Fruit fly (Drosophila melanogaster) whole organism, prepupa: ENCODE results near the gene CG6753.

ENCODE experiments used
- CG10631 ChIP-seq: fragments of 200-800 bp; sonication (Bioruptor generic); optimal IDR thresholded peaks from 2 replicates; lab custom pipeline; 2016; ENCODE audit warnings: missing biosample characterization, missing genetic modification characterization
- CG11762 ChIP-seq: fragments of 200-800 bp; sonication (Bioruptor generic); optimal IDR thresholded peaks from 3 replicates; lab custom pipeline; 2016; ENCODE audit warnings: missing biosample characterization, missing genetic modification characterization; ENCODE audit not compliant: insufficient read depth
- CG11902 ChIP-seq: fragments of 200-800 bp; sonication (Bioruptor generic); optimal IDR thresholded peaks from 3 replicates; lab custom pipeline; 2016; ENCODE audit warnings: missing biosample characterization, missing genetic modification characterization
- CG1621 ChIP-seq: fragments of 200-800 bp; sonication (Bioruptor generic); optimal IDR thresholded peaks from 3 replicates; lab custom pipeline; 2018; ENCODE audit warnings: missing biosample characterization, mild to moderate bottlenecking, missing genetic modification characterization
- CG16779 ChIP-seq: fragments of 200-800 bp; sonication (Bioruptor generic); optimal IDR thresholded peaks from 3 replicates; lab custom pipeline; 2017; ENCODE audit warnings: missing biosample characterization, mild to moderate bottlenecking, missing genetic modification characterization
- CG32006 ChIP-seq: fragments of 200-800 bp; sonication (Bioruptor generic); optimal IDR thresholded peaks from 3 replicates; lab custom pipeline; 2017; ENCODE audit warnings: missing biosample characterization, mild to moderate bottlenecking, missing genetic modification characterization
- CG34406 ChIP-seq: fragments of 200-800 bp; sonication (Bioruptor generic); optimal IDR thresholded peaks from 3 replicates; lab custom pipeline; 2016; ENCODE audit warnings: missing biosample characterization, missing genetic modification characterization
- CG3919 ChIP-seq: fragments of 200-800 bp; sonication (Bioruptor generic); optimal IDR thresholded peaks from 3 replicates; lab custom pipeline; 2016; ENCODE audit warnings: missing biosample characterization, missing genetic modification characterization
- CG4318 ChIP-seq: fragments of 200-800 bp; sonication (Bioruptor generic); optimal IDR thresholded peaks from 3 replicates; lab custom pipeline; 2017; ENCODE audit warnings: missing biosample characterization, mild to moderate bottlenecking, missing genetic modification characterization
- CG6792 ChIP-seq: fragments of 200-800 bp; sonication (Bioruptor generic); optimal IDR thresholded peaks from 3 replicates; lab custom pipeline; 2016; ENCODE audit warnings: missing biosample characterization, missing genetic modification characterization
- CG6808 ChIP-seq: fragments of 200-800 bp; sonication (Bioruptor generic); optimal IDR thresholded peaks from 3 replicates; lab custom pipeline; 2017; ENCODE audit warnings: missing biosample characterization, missing genetic modification characterization, mild to moderate bottlenecking, moderate library complexity, missing genetic modification reagents
- CG6854 ChIP-seq: fragments of 200-800 bp; sonication (Bioruptor generic); optimal IDR thresholded peaks from 2 replicates; lab custom pipeline; 2017; ENCODE audit warnings: missing biosample characterization, mild to moderate bottlenecking, missing genetic modification characterization
- CG7368 ChIP-seq: fragments of 200-800 bp; sonication (Bioruptor generic); optimal IDR thresholded peaks from 3 replicates; lab custom pipeline; 2016; ENCODE audit warnings: missing biosample characterization, missing genetic modification characterization
- CG8319 ChIP-seq: fragments of 200-800 bp; sonication (Bioruptor generic); optimal IDR thresholded peaks from 3 replicates; lab custom pipeline; 2016; ENCODE audit warnings: missing biosample characterization, missing genetic modification characterization
- CG8632 ChIP-seq: fragments of 200-800 bp; sonication (Bioruptor generic); optimal IDR thresholded peaks from 3 replicates; lab custom pipeline; 2016; ENCODE audit warnings: missing biosample characterization, missing genetic modification characterization
- Eip75B ChIP-seq: fragments of 200-800 bp; sonication (Bioruptor generic); optimal IDR thresholded peaks from 3 replicates; lab custom pipeline; 2016; ENCODE audit warnings: missing biosample characterization, missing genetic modification characterization
- Eip93F ChIP-seq: fragments of 200-800 bp; sonication (Bioruptor generic); optimal IDR thresholded peaks from 2 replicates; lab custom pipeline; 2016; ENCODE audit warnings: missing biosample characterization, mild to moderate bottlenecking, missing genetic modification characterization
- Ets96B ChIP-seq: fragments of 200-800 bp; optimal IDR thresholded peaks from 2 replicates; lab custom pipeline; 2019; ENCODE audit warnings: missing biosample characterization, mild to moderate bottlenecking, missing genetic modification characterization, moderate library complexity
- Hr38 ChIP-seq: sonication (Bioruptor generic); optimal IDR thresholded peaks from 2 replicates; lab custom pipeline; 2016; ENCODE audit warnings: missing biosample characterization, missing genetic modification characterization
- Hr39 ChIP-seq: fragments of 200-800 bp; sonication (Bioruptor generic); optimal IDR thresholded peaks from 2 replicates; lab custom pipeline; 2016; ENCODE audit warnings: missing biosample characterization, missing genetic modification characterization
- Hr4 ChIP-seq: fragments of 200-800 bp; sonication (Bioruptor generic); optimal IDR thresholded peaks from 3 replicates; lab custom pipeline; 2016; ENCODE audit warnings: missing biosample characterization, missing genetic modification characterization
- Sox102F ChIP-seq: fragments of 200-800 bp; sonication (Bioruptor generic); optimal IDR thresholded peaks from 2 replicates; lab custom pipeline; 2016; ENCODE audit warnings: missing biosample characterization, mild to moderate bottlenecking, missing genetic modification characterization
- Sox14 ChIP-seq: fragments of 200-800 bp; sonication (Bioruptor generic); optimal IDR thresholded peaks from 3 replicates; lab custom pipeline; 2016; ENCODE audit warnings: missing biosample characterization, missing genetic modification characterization
- Sox15 ChIP-seq: fragments of 200-800 bp; sonication (Bioruptor generic); optimal IDR thresholded peaks from 3 replicates; lab custom pipeline; 2016; ENCODE audit warnings: missing biosample characterization, missing genetic modification characterization
- achi ChIP-seq: fragments of 200-800 bp; sonication (Bioruptor generic); optimal IDR thresholded peaks from 3 replicates; lab custom pipeline; 2016; ENCODE audit warnings: missing biosample characterization, missing genetic modification characterization
- cyc ChIP-seq: fragments of 200-800 bp; sonication (Bioruptor generic); optimal IDR thresholded peaks from 3 replicates; lab custom pipeline; 2016; ENCODE audit warnings: missing biosample characterization, missing genetic modification characterization
- dac ChIP-seq: fragments of 200-800 bp; sonication (Bioruptor generic); optimal IDR thresholded peaks from 2 replicates; lab custom pipeline; 2017; ENCODE audit warnings: missing biosample characterization, mild to moderate bottlenecking, missing genetic modification characterization
- dsx ChIP-seq: fragments of 200-800 bp; optimal IDR thresholded peaks from 3 replicates; lab custom pipeline; 2019; ENCODE audit warnings: missing biosample characterization, mild to moderate bottlenecking, missing genetic modification characterization, moderate library complexity; ENCODE audit not compliant: poor library complexity, severe bottlenecking
- esn ChIP-seq: fragments of 200-800 bp; sonication (Bioruptor generic); optimal IDR thresholded peaks from 2 replicates; lab custom pipeline; 2016; ENCODE audit warnings: missing biosample characterization, mild to moderate bottlenecking, missing genetic modification characterization, moderate library complexity
- fd85E ChIP-seq: fragments of 200-800 bp; sonication (Bioruptor generic); optimal IDR thresholded peaks from 3 replicates; lab custom pipeline; 2016; ENCODE audit warnings: missing biosample characterization, missing genetic modification characterization
- fkh ChIP-seq: fragments of 200-800 bp; sonication (Bioruptor generic); optimal IDR thresholded peaks from 3 replicates; lab custom pipeline; 2017; ENCODE audit warnings: missing biosample characterization, mild to moderate bottlenecking, missing genetic modification characterization, moderate library complexity
- lz ChIP-seq: fragments of 200-800 bp; sonication (Bioruptor generic); optimal IDR thresholded peaks from 3 replicates; lab custom pipeline; 2016; ENCODE audit warnings: missing biosample characterization, missing genetic modification characterization
- spab ChIP-seq: fragments of 200-800 bp; sonication (Bioruptor generic); optimal IDR thresholded peaks from 2 replicates; lab custom pipeline; 2017; ENCODE audit warnings: missing biosample characterization, mild to moderate bottlenecking, missing genetic modification characterization, missing genetic modification reagents
- ss ChIP-seq, 2 experiments: fragments of 200-800 bp; sonication (Bioruptor generic); optimal IDR thresholded peaks; 2 replicates in 1 of 2; 3 replicates in 1 of 2; lab custom pipeline; 2017 to 2018; ENCODE audit warnings: mild to moderate bottlenecking in 2 of 2, missing biosample characterization in 2 of 2, missing genetic modification characterization in 2 of 2, moderate library complexity in 1 of 2
- topi ChIP-seq: fragments of 200-800 bp; sonication (Bioruptor generic); optimal IDR thresholded peaks from 3 replicates; lab custom pipeline; 2016; ENCODE audit warnings: missing biosample characterization, missing genetic modification characterization
- vri ChIP-seq: fragments of 200-800 bp; sonication (Bioruptor generic); optimal IDR thresholded peaks from 3 replicates; lab custom pipeline; 2016; ENCODE audit warnings: missing biosample characterization, mild to moderate bottlenecking, missing genetic modification characterization

The CG6753 gene

dm6 chr3R:12622778-12623177 lies 19.5 kb downstream of the CG6753 start:
- no peak for TF ChIP-seq fd85E (GFP tag; lab: Kevin White, UChicago)
- no peak for TF ChIP-seq CG11762 (GFP tag; lab: Kevin White, UChicago)

- TF ChIP-seq CG16779 (tag; lab: Kevin White, UChicago): no peak
- TF ChIP-seq vri: no peak
- TF ChIP-seq Sox102F (GFP tag; lab: Kevin White, UChicago): no peak
- TF ChIP-seq CG8632 (GFP tag; lab: Kevin White, UChicago): no peak
- no peak for TF ChIP-seq Hr39 (GFP tag; lab: Kevin White, UChicago)
- TF ChIP-seq Sox15: no peak
- no peak for TF ChIP-seq CG10631 (GFP tag; lab: Kevin White, UChicago)
- TF ChIP-seq dac (GFP tag; lab: Kevin White, UChicago): no peak
- no peak for TF ChIP-seq fkh
- no peak for TF ChIP-seq CG1621 (tag; lab: Kevin White, UChicago)
- TF ChIP-seq ss (GFP tag; optimal IDR thresholded peaks at IDR 0.05; lab: Kevin White, UChicago): no peak
- TF ChIP-seq CG6854 (GFP tag; lab: Kevin White, UChicago): no peak
- no peak for TF ChIP-seq cyc (GFP tag; lab: Kevin White, UChicago)
- TF ChIP-seq Ets96B (tag; lab: Kevin White, UChicago): no peak
- TF ChIP-seq CG11902: no peak
- TF ChIP-seq Hr4 (GFP tag; lab: Kevin White, UChicago): no peak
These were observed 26.7 kb downstream of the CG6753 start for dm6 chr3R:12615553-12615952.

dm6 chr3R:12611973-12612372 lies 30.3 kb downstream of the CG6753 start:
- TF ChIP-seq dsx (GFP tag; lab: Kevin White, UChicago) (no peak), CG3919 (no peak), Eip75B (GFP tag; lab: Kevin White, UChicago) (no peak), CG32006 (GFP tag; lab: Kevin White, UChicago) (no peak), lz (GFP tag; lab: Kevin White, UChicago) (no peak), esn (GFP tag; lab: Kevin White, UChicago) (no peak), fkh (no peak), dac (GFP tag; lab: Kevin White, UChicago) (no peak), CG4318 (no peak), CG11762 (GFP tag; lab: Kevin White, UChicago) (no peak), CG8319 (GFP tag; lab: Kevin White, UChicago) (no peak), spab (no peak), Hr38 (no peak), CG10631 (GFP tag; lab: Kevin White, UChicago) (no peak), Sox102F (GFP tag; lab: Kevin White, UChicago) (no peak)

dm6 chr3R:12595890-12596215 lies 46.4 kb downstream of the CG6753 start:
- TF ChIP-seq CG6792 (no peak), CG34406 (no peak), Hr38 (no peak), CG10631 (GFP tag; lab: Kevin White, UChicago) (no peak), fkh (no peak), achi (GFP tag; lab: Kevin White, UChicago) (no peak), CG6808 (no peak), Eip75B (GFP tag; lab: Kevin White, UChicago) (no peak), fd85E (GFP tag; lab: Kevin White, UChicago) (no peak), CG11902 (no peak), topi (GFP tag; lab: Kevin White, UChicago) (no peak), Sox14 (GFP tag; lab: Kevin White, UChicago) (no peak), CG1621 (tag; lab: Kevin White, UChicago) (no peak), CG7368 (no peak), Eip93F (GFP tag; lab: Kevin White, UChicago) (no peak), spab (no peak)
